Worm (Caenorhabditis elegans): ENCODE results near the gene exc-12.

exc-12 gene

DNA sequence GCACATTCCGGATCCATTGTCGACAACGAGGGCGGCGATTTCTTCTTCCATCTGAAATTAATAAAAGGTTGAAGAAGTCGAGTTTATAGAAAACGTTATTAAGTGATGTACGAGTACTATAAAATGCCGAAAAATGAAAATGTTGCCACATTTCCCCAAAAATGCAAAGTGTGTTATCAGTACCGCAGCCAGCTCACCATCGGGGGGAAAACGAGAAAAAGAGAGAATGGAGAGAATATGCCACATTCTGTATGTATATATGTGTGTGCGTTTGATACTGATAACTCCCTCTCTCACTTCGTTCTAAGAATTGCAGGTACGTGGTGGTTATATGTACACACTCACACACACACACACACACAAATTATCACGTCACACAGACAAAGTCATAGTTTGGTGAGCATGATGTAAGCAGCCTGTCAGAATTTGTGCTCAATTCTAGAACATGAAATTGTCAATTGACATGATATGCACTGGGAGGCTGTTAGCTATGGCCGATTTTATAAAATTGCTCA lies 35.8 kb upstream of the exc-12 start, which contains the start of gene act-5 (continued):
- TF ChIP-seq F37D6.2 (tag; optimal IDR thresholded peaks at IDR 0.05) (no peak), F10B5.3 (tag; optimal IDR thresholded peaks at IDR 0.05) (no peak), ceh-44 (GFP tag; IDR thresholded peaks at IDR 0.05) (no peak)

ce11 chrIII:13604834-13605233 lies 34.6 kb upstream of the exc-12 start:
- TF ChIP-seq cey-2 (tag; optimal IDR thresholded peaks at IDR 0.05; ENCODE audit: borderline replicate concordance, insufficient read depth) (no peak), set-16 (GFP tag; IDR thresholded peaks at IDR 0.05) (peak; percentile 94), R02D3.7 (tag; optimal IDR thresholded peaks at IDR 0.05) (no peak), hif-1 (tag; optimal IDR thresholded peaks at IDR 0.05) (no peak), arid-1 (GFP tag; conservative IDR thresholded peaks at IDR 0.05) (no peak), dve-1 (tag; optimal IDR thresholded peaks at IDR 0.05; ENCODE audit: insufficient read depth) (no peak), lin-29 (GFP tag; IDR thresholded peaks at IDR 0.05) (no peak), snpc-4 (tag; optimal IDR thresholded peaks at IDR 0.05) (no peak), egl-43 (GFP tag; IDR thresholded peaks at IDR 0.05) (peak; percentile 35; the same call in 1 of the 2 replicates), ama-1 (optimal IDR thresholded peaks at IDR 0.05) (no peak), jun-1 (tag; optimal IDR thresholded peaks at IDR 0.05) (no peak), sdz-12 (GFP tag; optimal IDR thresholded peaks at IDR 0.05) (no peak), F44E2.7 (GFP tag; IDR thresholded peaks at IDR 0.05) (0 out of 2 replicates have a peak, but pooled peaks have one; percentile 63), dmd-6 (GFP tag; IDR thresholded peaks at IDR 0.05) (no peak), hmg-1.1 (GFP tag; IDR thresholded peaks at IDR 0.05) (no peak), pha-4 (GFP tag; IDR thresholded peaks at IDR 0.05) (0 out of 2 replicates have a peak, but pooled peaks have one; percentile 13), pha-4 (tag; optimal IDR thresholded peaks at IDR 0.05) (no peak), lsy-2 (tag; optimal IDR thresholded peaks at IDR 0.05) (no peak), madf-5 (GFP tag; IDR thresholded peaks at IDR 0.05) (no peak), unc-130 (GFP tag; optimal IDR thresholded peaks at IDR 0.05) (no peak), ceh-32 (tag; optimal IDR thresholded peaks at IDR 0.05; ENCODE audit: poor library complexity) (no peak), D1046.2 (GFP tag; IDR thresholded peaks at IDR 0.05) (no peak), F26F4.8 (GFP tag; conservative IDR thresholded peaks at IDR 0.05) (0 out of 2 replicates have a peak, but pooled peaks have one; percentile 6), nhr-111 (GFP tag; optimal IDR thresholded peaks at IDR 0.05) (peak; percentile 6), spr-1 (tag; optimal IDR thresholded peaks at IDR 0.05) (no peak), mes-2 (tag; optimal IDR thresholded peaks at IDR 0.05; ENCODE audit: poor library complexity, severe bottlenecking) (no peak), ctbp-1 (GFP tag; IDR thresholded peaks at IDR 0.05) (no peak), spr-3 (GFP tag; optimal IDR thresholded peaks at IDR 0.05) (peak; percentile 57), zip-11 (GFP tag; IDR thresholded peaks at IDR 0.05) (no peak), zip-2 (tag; optimal IDR thresholded peaks at IDR 0.05) (no peak), nhr-11 (tag; optimal IDR thresholded peaks at IDR 0.05) (no peak), lin-15B (tag; optimal IDR thresholded peaks at IDR 0.05) (no peak)

DNA sequence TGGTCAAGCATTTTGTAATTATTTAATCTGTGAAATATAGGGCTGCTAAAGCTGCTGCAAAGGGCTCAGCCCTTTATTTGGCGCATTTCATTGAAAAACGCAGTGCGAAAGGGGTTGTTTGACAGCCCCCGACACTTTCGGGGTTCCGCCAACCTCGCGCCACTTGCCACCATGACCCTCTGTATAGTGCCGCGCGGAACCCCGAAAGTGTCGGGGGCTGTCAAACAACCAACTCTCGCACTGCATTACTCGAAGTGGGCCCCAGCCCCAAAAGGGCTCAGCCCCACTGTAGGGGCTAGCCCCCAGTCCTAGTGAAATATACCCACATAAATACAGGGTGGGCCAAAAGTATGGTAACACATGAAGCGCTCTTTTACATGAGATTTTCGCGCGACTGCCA lies 30.0 kb upstream of the exc-12 start:
- TF ChIP-seq lin-15B (tag; optimal IDR thresholded peaks at IDR 0.05) (no peak), set-16 (GFP tag; IDR thresholded peaks at IDR 0.05) (peak; percentile 69), mes-2 (tag; optimal IDR thresholded peaks at IDR 0.05; ENCODE audit: poor library complexity, severe bottlenecking) (no peak), vab-7 (GFP tag; IDR thresholded peaks at IDR 0.05) (no peak), lim-7 (GFP tag; IDR thresholded peaks at IDR 0.05) (no peak), lin-38 (GFP tag; IDR thresholded peaks at IDR 0.05) (no peak), lir-3 (tag; optimal IDR thresholded peaks at IDR 0.05) (no peak), nhr-102 (tag; optimal IDR thresholded peaks at IDR 0.05) (no peak)
